Fruit fly (Drosophila melanogaster): ENCODE data around the gene Hmgcr.

The Hmgcr gene

dm6 chr3R:23722680-23723372, 10.3 kb upstream of the Hmgcr start, which contains the start of gene CG10365:
TSS of gene CG10365 (plus strand) at chr3R:23723331.
- peak; percentile 93 for TF ChIP-seq CG10631 (GFP tag; optimal IDR thresholded peaks at IDR 0.05)
- peak; percentile 84 for TF ChIP-seq CG4318 (GFP tag; optimal IDR thresholded peaks at IDR 0.05)
- TF ChIP-seq Smox (GFP tag; optimal IDR thresholded peaks at IDR 0.05) = peak; percentile 87
- peak; percentile 55 for TF ChIP-seq CG9139 (GFP tag; optimal IDR thresholded peaks at IDR 0.05)
- peak; percentile 89 for TF ChIP-seq CG6276 (GFP tag; optimal IDR thresholded peaks at IDR 0.05)
- TF ChIP-seq CG7368 (GFP tag; optimal IDR thresholded peaks at IDR 0.05) = peak; percentile 89
- peak; percentile 87 for TF ChIP-seq Lpt (GFP tag; optimal IDR thresholded peaks at IDR 0.05)
- TF ChIP-seq Ets21C (GFP tag; optimal IDR thresholded peaks at IDR 0.05) = no peak
- TF ChIP-seq Hr38 (GFP tag; optimal IDR thresholded peaks at IDR 0.05) = no peak
- peak; percentile 91 for TF ChIP-seq CG6792 (GFP tag; optimal IDR thresholded peaks at IDR 0.05)
- peak; percentile 80 for TF ChIP-seq dsx (GFP tag; optimal IDR thresholded peaks at IDR 0.05; ENCODE audit: poor library complexity, severe bottlenecking)
- TF ChIP-seq CG34406 (GFP tag; optimal IDR thresholded peaks at IDR 0.05) = peak; percentile 96
- peak; percentile 75 for TF ChIP-seq Sox15 (GFP tag; optimal IDR thresholded peaks at IDR 0.05)
- TF ChIP-seq CG6163 (GFP tag; IDR thresholded peaks at IDR 0.05) = peak; percentile 90
- peak; percentile 68 for TF ChIP-seq Sox102F (GFP tag; optimal IDR thresholded peaks at IDR 0.05)
- TF ChIP-seq Ets96B (tag; optimal IDR thresholded peaks at IDR 0.05) = peak; percentile 90
- peak; percentile 52 for TF ChIP-seq CG31627 (GFP tag; optimal IDR thresholded peaks at IDR 0.05)
- peak; percentile 59 for TF ChIP-seq Blimp-1 (GFP tag; optimal IDR thresholded peaks at IDR 0.05)
- TF ChIP-seq topi (GFP tag; optimal IDR thresholded peaks at IDR 0.05) = peak; percentile 74
- peak; percentile 93 for TF ChIP-seq CG32006 (GFP tag; optimal IDR thresholded peaks at IDR 0.05)
- peak; percentile 63 for TF ChIP-seq CG10669 (GFP tag; optimal IDR thresholded peaks at IDR 0.05)
- TF ChIP-seq CG11294 (GFP tag; IDR thresholded peaks at IDR 0.05) = peak; percentile 77; the same call in 1 of the 2 replicates
- peak; percentile 80 for TF ChIP-seq Eip75B (GFP tag; optimal IDR thresholded peaks at IDR 0.05)
- TF ChIP-seq pdm3 (GFP tag; optimal IDR thresholded peaks at IDR 0.05) = peak; percentile 79
- peak; percentile 77 for TF ChIP-seq CG6808 (GFP tag; optimal IDR thresholded peaks at IDR 0.05)
- TF ChIP-seq lz (GFP tag; optimal IDR thresholded peaks at IDR 0.05) = peak; percentile 69
- peak; percentile 66 for TF ChIP-seq CG11902 (GFP tag; optimal IDR thresholded peaks at IDR 0.05)
- peak; percentile 92 for TF ChIP-seq esn (GFP tag; optimal IDR thresholded peaks at IDR 0.05)
- peak; percentile 92 for TF ChIP-seq CG3919 (GFP tag; optimal IDR thresholded peaks at IDR 0.05)
- peak; percentile 81 for TF ChIP-seq spab (GFP tag; optimal IDR thresholded peaks at IDR 0.05)
- TF ChIP-seq vri (GFP tag; optimal IDR thresholded peaks at IDR 0.05) = peak; percentile 92
- TF ChIP-seq svp (GFP tag) = peak; percentile 91
- peak; percentile 79 for TF ChIP-seq CG8319 (GFP tag; optimal IDR thresholded peaks at IDR 0.05)
- peak; percentile 7 for TF ChIP-seq dac (GFP tag; optimal IDR thresholded peaks at IDR 0.05)
- peak; percentile 80 for TF ChIP-seq cyc (GFP tag; optimal IDR thresholded peaks at IDR 0.05)
- peak; percentile 97 for TF ChIP-seq CG15336 (GFP tag; IDR thresholded peaks at IDR 0.05)
- TF ChIP-seq CG6854 (GFP tag; optimal IDR thresholded peaks at IDR 0.05) = peak; percentile 14
- peak; percentile 57 for TF ChIP-seq Sox14 (GFP tag; optimal IDR thresholded peaks at IDR 0.05)
- peak; percentile 95 for TF ChIP-seq eg (GFP tag; IDR thresholded peaks at IDR 0.05)
- TF ChIP-seq Gug (GFP tag; IDR thresholded peaks at IDR 0.05) = peak; percentile 88
- peak; percentile 32 for TF ChIP-seq Hr39 (GFP tag; optimal IDR thresholded peaks at IDR 0.05)
- peak; percentile 90 for TF ChIP-seq OdsH (GFP tag; optimal IDR thresholded peaks at IDR 0.05)
- peak; percentile 89 for TF ChIP-seq net (GFP tag; optimal IDR thresholded peaks at IDR 0.05)
- TF ChIP-seq Hr4 (GFP tag; optimal IDR thresholded peaks at IDR 0.05) = peak; percentile 80
- peak; percentile 97 for TF ChIP-seq CG8632 (GFP tag; optimal IDR thresholded peaks at IDR 0.05)
- no peak for TF ChIP-seq fkh (GFP tag; optimal IDR thresholded peaks at IDR 0.05)
- peak; percentile 67 for TF ChIP-seq CG16779 (tag; optimal IDR thresholded peaks at IDR 0.05)
- TF ChIP-seq fd59A (GFP tag; optimal IDR thresholded peaks at IDR 0.05) = peak; percentile 64
- peak; percentile 83 to 86 for TF ChIP-seq ss (GFP tag; optimal IDR thresholded peaks at IDR 0.05)
- TF ChIP-seq CG1621 (tag; optimal IDR thresholded peaks at IDR 0.05) = peak; percentile 54
- TF ChIP-seq Eip93F (GFP tag; optimal IDR thresholded peaks at IDR 0.05) = peak; percentile 44
